Fruit fly (Drosophila melanogaster) whole organism, embryonic: ENCODE measurements around the gene CG11912.

Source experiments
- CG10274 ChIP-seq: fragments of 200-800 bp; sonication (Bioruptor generic); optimal IDR thresholded peaks from 3 replicates; lab custom pipeline; 2017; ENCODE audit warnings: missing biosample characterization, mild to moderate bottlenecking, missing genetic modification characterization
- CG11085 ChIP-seq: fragments of 200-800 bp; sonication (Bioruptor generic); IDR thresholded peaks from 2 replicates; pipeline ENCODE4 v1.3.6; 2022; ENCODE audit warnings: missing biosample characterization, missing genetic modification characterization
- CG17612 ChIP-seq: fragments of 200-800 bp; sonication (Bioruptor generic); IDR thresholded peaks from 2 replicates; pipeline ENCODE4 v1.3.6; 2022; ENCODE audit warnings: missing biosample characterization, missing genetic modification characterization
- CG18476 ChIP-seq: fragments of 200-800 bp; sonication (Bioruptor generic); optimal IDR thresholded peaks from 2 replicates; lab custom pipeline; 2016; ENCODE audit warnings: missing biosample characterization, mild to moderate bottlenecking, missing genetic modification characterization
- CG2875 ChIP-seq: fragments of 200-800 bp; sonication (Bioruptor generic); optimal IDR thresholded peaks from 2 replicates; lab custom pipeline; 2017; ENCODE audit warnings: missing biosample characterization, mild to moderate bottlenecking, missing genetic modification characterization, missing genetic modification reagents
- CG31388 ChIP-seq: fragments of 200-800 bp; sonication (Bioruptor generic); optimal IDR thresholded peaks from 2 replicates; lab custom pipeline; 2016; ENCODE audit warnings: missing biosample characterization, missing genetic modification characterization
- CG32532 ChIP-seq: fragments of 200-800 bp; sonication (Bioruptor generic); IDR thresholded peaks from 2 replicates; pipeline ENCODE4 v1.3.6; 2022; ENCODE audit warnings: missing biosample characterization, missing genetic modification characterization
- CG3407 ChIP-seq: fragments of 200-800 bp; sonication (Bioruptor generic); optimal IDR thresholded peaks from 2 replicates; lab custom pipeline; 2018; ENCODE audit warnings: missing biosample characterization, mild to moderate bottlenecking, missing genetic modification characterization
- CG3838 ChIP-seq: fragments of 200-800 bp; sonication (Bioruptor generic); optimal IDR thresholded peaks from 3 replicates; lab custom pipeline; 2016; ENCODE audit warnings: missing biosample characterization, missing genetic modification characterization
- CG6254 ChIP-seq: fragments of 200-800 bp; sonication (Bioruptor generic); optimal IDR thresholded peaks from 3 replicates; lab custom pipeline; 2017; ENCODE audit warnings: mild to moderate bottlenecking, missing biosample characterization, missing genetic modification reagents, missing genetic modification characterization
- CG6765 ChIP-seq: fragments of 200-800 bp; sonication (Bioruptor generic); optimal IDR thresholded peaks from 3 replicates; lab custom pipeline; 2017; ENCODE audit warnings: missing biosample characterization, mild to moderate bottlenecking, missing genetic modification characterization
- CG7271 ChIP-seq: fragments of 200-800 bp; sonication (Bioruptor generic); optimal IDR thresholded peaks from 2 replicates; lab custom pipeline; 2018; ENCODE audit warnings: missing biosample characterization, mild to moderate bottlenecking, missing genetic modification characterization, moderate library complexity
- CG7372 ChIP-seq: fragments of 200-800 bp; sonication (Bioruptor generic); IDR thresholded peaks from 2 replicates; pipeline ENCODE4 v1.3.6; 2022; ENCODE audit warnings: missing biosample characterization, missing genetic modification characterization
- CG7839 ChIP-seq: fragments of 200-800 bp; sonication (Bioruptor generic); optimal IDR thresholded peaks from 3 replicates; lab custom pipeline; 2018; ENCODE audit warnings: missing biosample characterization, mild to moderate bottlenecking, missing genetic modification characterization, moderate library complexity
- CG7928 ChIP-seq: fragments of 200-800 bp; sonication (Bioruptor generic); optimal IDR thresholded peaks from 2 replicates; lab custom pipeline; 2017; ENCODE audit warnings: missing biosample characterization, mild to moderate bottlenecking, missing genetic modification characterization
- D ChIP-seq, 2 experiments: fragments of 200-800 bp in 1 of 2; fragments of >200 bp in 1 of 2; sonication (Bioruptor generic) in 1 of 2; optimal IDR thresholded peaks; 2 replicates in 1 of 2; 3 replicates in 1 of 2; lab custom pipeline; 2017; ENCODE audit warnings: mild to moderate bottlenecking in 1 of 2, missing biosample characterization in 1 of 2, missing genetic modification characterization in 1 of 2, missing genetic modification reagents in 1 of 2
- Deaf1 ChIP-seq: fragments of 200-800 bp; optimal IDR thresholded peaks from 3 replicates; lab custom pipeline; 2019; ENCODE audit warnings: missing biosample characterization, mild to moderate bottlenecking, missing genetic modification characterization, moderate library complexity
- Doc2 ChIP-seq: fragments of 200-800 bp; sonication (Bioruptor generic); IDR thresholded peaks from 2 replicates; pipeline ENCODE4 v1.3.6; 2022; ENCODE audit warnings: missing biosample characterization, missing genetic modification characterization
- Hand ChIP-seq: fragments of 200-800 bp; sonication (Bioruptor generic); optimal IDR thresholded peaks from 2 replicates; lab custom pipeline; 2017; ENCODE audit warnings: mild to moderate bottlenecking, missing biosample characterization, missing genetic modification reagents, missing genetic modification characterization
- Hr51 ChIP-seq, 2 experiments: fragments of 200-800 bp; sonication (Bioruptor generic); optimal IDR thresholded peaks; 2 replicates in 1 of 2; 3 replicates in 1 of 2; lab custom pipeline; 2016 to 2018; ENCODE audit warnings: missing biosample characterization in 2 of 2, missing genetic modification characterization in 2 of 2, mild to moderate bottlenecking in 1 of 2, moderate library complexity in 1 of 2
- Lpt ChIP-seq: fragments of >200 bp; optimal IDR thresholded peaks from 2 replicates; lab custom pipeline; 2018; ENCODE audit warnings: missing biosample characterization, missing genetic modification characterization
- Mes4 ChIP-seq: fragments of 200-800 bp; sonication (Bioruptor generic); optimal IDR thresholded peaks from 2 replicates; lab custom pipeline; 2016; ENCODE audit warnings: missing biosample characterization, missing genetic modification characterization
- Myb ChIP-seq: fragments of 200-800 bp; sonication (Bioruptor generic); optimal IDR thresholded peaks from 2 replicates; lab custom pipeline; 2016; ENCODE audit warnings: missing biosample characterization, missing genetic modification characterization
- NC2β ChIP-seq: fragments of 200-800 bp; sonication (Bioruptor generic); optimal IDR thresholded peaks from 2 replicates; lab custom pipeline; 2016; ENCODE audit warnings: missing biosample characterization, missing genetic modification characterization
- Nf-YB ChIP-seq: fragments of 200-800 bp; sonication (Bioruptor generic); optimal IDR thresholded peaks from 3 replicates; lab custom pipeline; 2019; ENCODE audit warnings: missing biosample characterization, mild to moderate bottlenecking, missing genetic modification characterization, moderate library complexity
- Nf-YC ChIP-seq: fragments of 200-800 bp; optimal IDR thresholded peaks from 3 replicates; lab custom pipeline; 2019; ENCODE audit warnings: missing biosample characterization, mild to moderate bottlenecking, missing genetic modification characterization, moderate library complexity
- NfI ChIP-seq: fragments of 200-800 bp; sonication (Bioruptor generic); optimal IDR thresholded peaks from 3 replicates; lab custom pipeline; 2018; ENCODE audit warnings: missing biosample characterization, mild to moderate bottlenecking, missing genetic modification characterization, moderate library complexity
- Sin3A ChIP-seq: fragments of >200 bp; optimal IDR thresholded peaks from 2 replicates; lab custom pipeline; 2018
- Six4 ChIP-seq: fragments of 200-800 bp; sonication (Bioruptor generic); optimal IDR thresholded peaks from 2 replicates; lab custom pipeline; 2016; ENCODE audit warnings: missing biosample characterization, missing genetic modification characterization
- Tbp ChIP-seq: fragments of >200 bp; optimal IDR thresholded peaks from 2 replicates; lab custom pipeline; 2018; ENCODE audit warnings: missing biosample characterization, missing genetic modification characterization
- az2 ChIP-seq: fragments of 200-800 bp; sonication (Bioruptor generic); optimal IDR thresholded peaks from 3 replicates; lab custom pipeline; 2016; ENCODE audit warnings: missing biosample characterization, missing genetic modification characterization
- br ChIP-seq: fragments of >200 bp; optimal IDR thresholded peaks from 2 replicates; lab custom pipeline; 2017
- btn ChIP-seq: fragments of 200-800 bp; sonication (Bioruptor generic); optimal IDR thresholded peaks from 2 replicates; lab custom pipeline; 2016; ENCODE audit warnings: missing biosample characterization, missing genetic modification characterization
- chn ChIP-seq: fragments of 200-800 bp; sonication (Bioruptor generic); optimal IDR thresholded peaks from 2 replicates; lab custom pipeline; 2016; ENCODE audit warnings: missing biosample characterization, missing genetic modification characterization
- crol ChIP-seq: fragments of 200-800 bp; sonication (Bioruptor generic); IDR thresholded peaks from 2 replicates; pipeline ENCODE4 v1.3.6; 2022; ENCODE audit warnings: missing biosample characterization, missing genetic modification characterization
- dan ChIP-seq: fragments of 200-800 bp; sonication (Bioruptor generic); IDR thresholded peaks from 2 replicates; pipeline ENCODE4 v1.3.6; 2022; ENCODE audit warnings: missing biosample characterization, missing genetic modification characterization
- esg ChIP-seq: fragments of 200-800 bp; sonication (Bioruptor generic); conservative IDR thresholded peaks from 2 replicates; pipeline ENCODE4 v1.3.6; 2022; ENCODE audit warnings: missing biosample characterization, missing genetic modification characterization
- ewg ChIP-seq: fragments of 200-800 bp; sonication (Bioruptor generic); optimal IDR thresholded peaks from 3 replicates; lab custom pipeline; 2017; ENCODE audit warnings: mild to moderate bottlenecking, missing biosample characterization, missing genetic modification reagents, missing genetic modification characterization
- gce ChIP-seq: fragments of 200-800 bp; sonication (Bioruptor generic); IDR thresholded peaks from 3 replicates; pipeline ENCODE4 v1.3.6; 2022; ENCODE audit warnings: missing biosample characterization, missing genetic modification characterization
- gem ChIP-seq: fragments of 200-800 bp; sonication (Bioruptor generic); optimal IDR thresholded peaks from 2 replicates; lab custom pipeline; 2019; ENCODE audit warnings: missing biosample characterization, mild to moderate bottlenecking, missing genetic modification characterization, moderate library complexity
- gfzf ChIP-seq: fragments of 200-800 bp; sonication (Bioruptor generic); optimal IDR thresholded peaks from 2 replicates; lab custom pipeline; 2016; ENCODE audit warnings: missing biosample characterization, mild to moderate bottlenecking, missing genetic modification characterization, moderate library complexity
- nau ChIP-seq: fragments of 200-800 bp; sonication (Bioruptor generic); optimal IDR thresholded peaks from 3 replicates; lab custom pipeline; 2017; ENCODE audit warnings: missing biosample characterization, mild to moderate bottlenecking, missing genetic modification characterization, missing genetic modification reagents
- oc ChIP-seq: fragments of 200-800 bp; sonication (Bioruptor generic); optimal IDR thresholded peaks from 2 replicates; lab custom pipeline; 2018; ENCODE audit warnings: missing biosample characterization, mild to moderate bottlenecking, missing genetic modification characterization, moderate library complexity
- p53 ChIP-seq: fragments of 200-800 bp; sonication (Bioruptor generic); optimal IDR thresholded peaks from 2 replicates; lab custom pipeline; 2016; ENCODE audit warnings: missing biosample characterization, missing genetic modification characterization
- pan ChIP-seq, 4 experiments: fragments of >200 bp in 3 of 4; fragments of 200-800 bp in 1 of 4; sonication (Bioruptor generic) in 1 of 4; optimal IDR thresholded peaks in 3 of 4; IDR thresholded peaks in 1 of 4; 2 replicates each; pipeline versions ENCODE4 v1.3.6 to Lab custom; 2017 to 2022; ENCODE audit warnings: missing biosample characterization in 2 of 4, missing genetic modification characterization in 2 of 4, mixed read lengths in 1 of 4
- peb ChIP-seq: fragments of 200-800 bp; sonication (Bioruptor generic); IDR thresholded peaks from 2 replicates; pipeline ENCODE4 v1.3.6; 2022; ENCODE audit warnings: missing biosample characterization, missing genetic modification characterization
- pho ChIP-seq: fragments of 200-800 bp; sonication (Bioruptor generic); optimal IDR thresholded peaks from 2 replicates; lab custom pipeline; 2016; ENCODE audit warnings: missing biosample characterization, missing genetic modification characterization
- pita ChIP-seq: fragments of 200-800 bp; sonication (Bioruptor generic); optimal IDR thresholded peaks from 2 replicates; lab custom pipeline; 2017; ENCODE audit warnings: missing biosample characterization, mild to moderate bottlenecking, missing genetic modification characterization
- pros ChIP-seq: fragments of 200-800 bp; sonication (Bioruptor generic); optimal IDR thresholded peaks from 3 replicates; lab custom pipeline; 2019; ENCODE audit warnings: missing biosample characterization, mild to moderate bottlenecking, missing genetic modification characterization, moderate library complexity
- sob ChIP-seq: fragments of 200-800 bp; sonication (Bioruptor generic); IDR thresholded peaks from 2 replicates; pipeline ENCODE4 v1.3.6; 2022; ENCODE audit warnings: missing biosample characterization, missing genetic modification characterization
- sr ChIP-seq: fragments of 200-800 bp; sonication (Bioruptor generic); IDR thresholded peaks from 3 replicates; pipeline ENCODE4 v1.3.6; 2022; ENCODE audit warnings: missing biosample characterization, missing genetic modification characterization

Gene CG11912

DNA sequence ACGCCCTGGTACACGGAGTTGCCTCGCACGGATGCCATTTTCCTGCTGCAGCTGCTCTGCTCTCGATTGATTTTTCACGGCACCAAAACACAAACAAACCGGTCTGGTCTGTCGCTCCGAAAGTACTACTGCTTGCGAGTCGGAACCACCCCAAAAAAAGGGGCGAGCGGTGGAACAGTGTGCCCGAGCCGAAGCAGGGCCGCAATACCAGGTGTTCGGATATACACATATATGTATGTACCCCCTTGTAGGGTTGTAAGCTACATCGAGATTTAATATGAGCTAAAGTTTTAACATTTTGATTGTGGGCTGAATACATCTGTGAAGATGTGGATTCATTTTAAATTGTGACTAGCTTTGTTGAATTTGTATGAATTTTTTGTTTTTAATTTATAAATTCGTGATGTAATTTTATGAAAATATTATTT lies 33.4 kb downstream of the CG11912 start (continued):
- no peak for TF ChIP-seq pan (optimal IDR thresholded peaks at IDR 0.05; lab: Kevin White, UChicago)
- TF ChIP-seq pan (GFP tag; optimal IDR thresholded peaks at IDR 0.05 in 1 of 2, IDR thresholded peaks at IDR 0.05 in 1 of 2): no peak
- TF ChIP-seq CG18476 (GFP tag; lab: Kevin White, UChicago): peak; percentile 49
- peak; percentile 19 for TF ChIP-seq CG3407 (GFP tag; lab: Kevin White, UChicago)
- TF ChIP-seq CG6254: peak; percentile 28
- no peak for TF ChIP-seq p53 (GFP tag; lab: Kevin White, UChicago)
- TF ChIP-seq CG3838 (GFP tag; lab: Kevin White, UChicago): no peak
- no peak for TF ChIP-seq CG31388
- TF ChIP-seq oc (tag; lab: Kevin White, UChicago): peak; percentile 1
- TF ChIP-seq br: no peak
- no peak for TF ChIP-seq Mes4 (GFP tag; lab: Kevin White, UChicago)
- peak; percentile 19 for TF ChIP-seq ewg (GFP tag; lab: Kevin White, UChicago)
- TF ChIP-seq CG32532: peak; percentile 66
- TF ChIP-seq btn: peak; percentile 26
- no peak for TF ChIP-seq Doc2 (GFP tag; lab: Robert Waterston, UW)
- no peak for TF ChIP-seq Sin3A (lab: Kevin White, UChicago)
- TF ChIP-seq Deaf1 (tag; lab: Kevin White, UChicago): peak; percentile 70
- TF ChIP-seq dan (GFP tag; lab: Robert Waterston, UW): no peak
- peak; percentile 44 for TF ChIP-seq Nf-YB (GFP tag; lab: Kevin White, UChicago)
- TF ChIP-seq az2 (GFP tag; lab: Kevin White, UChicago): peak; percentile 42
- no peak for TF ChIP-seq CG10274 (GFP tag; lab: Kevin White, UChicago)
- peak; percentile 53 for TF ChIP-seq Nf-YC
- peak; percentile 52; the same call in 1 of the 2 replicates for TF ChIP-seq crol (GFP tag; lab: Robert Waterston, UW)
- TF ChIP-seq NfI (GFP tag; lab: Kevin White, UChicago): peak; percentile 54
- peak; percentile 65; the same call in 1 of the 2 replicates for TF ChIP-seq sob (GFP tag; lab: Robert Waterston, UW)
- TF ChIP-seq CG17612 (GFP tag; lab: Robert Waterston, UW): no peak
- no peak for TF ChIP-seq Lpt (GFP tag; lab: Kevin White, UChicago)
- no peak for TF ChIP-seq CG7271 (tag; lab: Kevin White, UChicago)
- TF ChIP-seq CG2875 (GFP tag; lab: Kevin White, UChicago): peak; percentile 28
- TF ChIP-seq esg: no peak
- TF ChIP-seq pros: no peak
- peak; percentile 18; the same call in 1 of the 2 replicates for TF ChIP-seq CG7372 (GFP tag; lab: Robert Waterston, UW)
- peak; percentile 16 for TF ChIP-seq NC2β
- no peak for TF ChIP-seq CG6765 (GFP tag; lab: Kevin White, UChicago)
- TF ChIP-seq nau (GFP tag; lab: Kevin White, UChicago): no peak
- no peak for TF ChIP-seq peb (GFP tag; lab: Robert Waterston, UW)
- TF ChIP-seq gfzf (GFP tag; lab: Kevin White, UChicago): peak; percentile 85
- peak; percentile 28 for TF ChIP-seq Six4 (GFP tag; lab: Kevin White, UChicago)
- peak; percentile 81 for TF ChIP-seq chn (GFP tag; lab: Kevin White, UChicago)
- no peak for TF ChIP-seq gce
- peak; percentile 72 for TF ChIP-seq gem (tag; lab: Kevin White, UChicago)
- no peak for TF ChIP-seq CG11085
- peak; percentile 50 for TF ChIP-seq Myb (GFP tag; lab: Kevin White, UChicago)
- no peak for TF ChIP-seq CG7928 (GFP tag; lab: Kevin White, UChicago)
- TF ChIP-seq CG7839 (tag; lab: Kevin White, UChicago): peak; percentile 53
- TF ChIP-seq Hand (GFP tag; lab: Kevin White, UChicago): peak; percentile 27
- TF ChIP-seq Tbp (GFP tag; lab: Kevin White, UChicago): no peak
- peak; percentile 47 to 56 for TF ChIP-seq Hr51 (GFP tag; optimal IDR thresholded peaks at IDR 0.05; lab: Kevin White, UChicago)
- no peak for TF ChIP-seq D (optimal IDR thresholded peaks at IDR 0.05; lab: Kevin White, UChicago)
- peak; percentile 12 for TF ChIP-seq D (GFP tag; optimal IDR thresholded peaks at IDR 0.05; lab: Kevin White, UChicago)
- peak; percentile 22 for TF ChIP-seq pho (GFP tag; lab: Kevin White, UChicago)
- peak; percentile 31; the same call in 1 of the 3 replicates for TF ChIP-seq sr (GFP tag; lab: Robert Waterston, UW)
- no peak for TF ChIP-seq pita (GFP tag; lab: Kevin White, UChicago)
